Worm (Caenorhabditis elegans) whole organism, L4 larva: ENCODE measurements around the gene C08E8.4.

ENCODE experiments used
- ceh-20 ChIP-seq: fragments of 200-800 bp; sonication (Bioruptor generic); IDR thresholded peaks from 2 replicates; pipeline ENCODE4 v1.3.6; 2022; ENCODE audit warnings: missing genetic modification reagents, missing genetic modification characterization, missing compliant biosample characterization
- pha-4 ChIP-seq, 2 experiments: fragments of 150-350 bp in 1 of 2; fragments of 200-800 bp in 1 of 2; sonication (Bioruptor generic) in 1 of 2; IDR thresholded peaks in 1 of 2; optimal IDR thresholded peaks in 1 of 2; 2 replicates each; pipeline versions ENCODE4 v1.3.6 to Lab custom; 2014 to 2022; ENCODE audit warnings: missing genetic modification characterization in 2 of 2, missing genetic modification reagents in 2 of 2, missing biosample characterization in 1 of 2, missing compliant biosample characterization in 1 of 2
- spr-1 ChIP-seq: sonication (generic microtip); optimal IDR thresholded peaks from 2 replicates; lab custom pipeline; 2016; ENCODE audit warnings: mild to moderate bottlenecking, missing genetic modification characterization, missing compliant biosample characterization
- unc-39 ChIP-seq: sonication (generic microtip); optimal IDR thresholded peaks from 2 replicates; lab custom pipeline; 2017; ENCODE audit warnings: missing biosample characterization, missing genetic modification characterization

DNA sequence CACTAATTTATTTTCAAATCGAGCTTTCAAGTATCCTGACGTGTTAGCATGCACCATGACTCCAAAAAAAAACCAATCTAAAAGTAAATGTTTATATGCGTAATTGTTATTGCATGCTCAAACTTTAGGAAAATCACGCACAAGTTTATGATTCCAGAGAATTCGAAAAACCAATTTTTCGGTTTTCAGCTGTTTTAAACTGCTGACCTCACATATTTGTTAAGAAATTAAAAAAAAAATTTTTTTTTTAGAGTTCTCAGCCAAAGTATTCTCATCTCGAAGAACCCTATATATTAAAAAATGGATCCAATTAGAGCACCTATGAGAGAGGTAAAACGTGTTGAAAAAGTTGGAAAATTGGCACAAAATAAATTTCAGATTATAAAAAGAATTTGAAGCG lies 2.5 kb downstream of the C08E8.4 start, which contains the start of gene Y51A2B.2:
- no peak for TF ChIP-seq ceh-20 (GFP tag; lab: Robert Waterston, UW)
- no peak for TF ChIP-seq spr-1 (tag; lab: Kevin White, UChicago)
- TF ChIP-seq unc-39 (tag; lab: Kevin White, UChicago): no peak
- no peak for TF ChIP-seq pha-4 (GFP tag; IDR thresholded peaks at IDR 0.05; lab: Robert Waterston, UW)
- TF ChIP-seq pha-4 (tag; optimal IDR thresholded peaks at IDR 0.05; lab: Kevin White, UChicago): no peak
